Fruit fly (Drosophila melanogaster) whole organism, embryonic: Measurements from ENCODE around the gene Megf8.

Experiments
- Ada2b ChIP-seq: fragments of 200-800 bp; sonication (Bioruptor generic); IDR thresholded peaks from 2 replicates; pipeline ENCODE4 v1.3.6; 2022; ENCODE audit warnings: missing biosample characterization, missing genetic modification characterization
- Atf6 ChIP-seq: fragments of 200-800 bp; sonication (Bioruptor generic); IDR thresholded peaks from 2 replicates; pipeline ENCODE4 v1.3.6; 2022; ENCODE audit warnings: missing biosample characterization, missing genetic modification characterization
- Bdp1 ChIP-seq: fragments of 200-800 bp; sonication (Bioruptor generic); optimal IDR thresholded peaks from 3 replicates; lab custom pipeline; 2016; ENCODE audit warnings: missing biosample characterization, missing genetic modification characterization
- CG11695 ChIP-seq: fragments of 200-800 bp; sonication (Bioruptor generic); IDR thresholded peaks from 3 replicates; pipeline ENCODE4 v1.3.6; 2022; ENCODE audit warnings: missing biosample characterization, missing genetic modification characterization
- CG13287 ChIP-seq: fragments of 200-800 bp; sonication (Bioruptor generic); IDR thresholded peaks from 2 replicates; pipeline ENCODE4 v1.3.6; 2022; ENCODE audit warnings: missing biosample characterization, missing genetic modification characterization; ENCODE audit not compliant: partially characterized antibody
- CG15479 ChIP-seq: fragments of 200-800 bp; sonication (Bioruptor generic); optimal IDR thresholded peaks from 3 replicates; lab custom pipeline; 2019; ENCODE audit warnings: missing biosample characterization, mild to moderate bottlenecking, missing genetic modification characterization, moderate library complexity
- CG1603 ChIP-seq: fragments of 200-800 bp; sonication (Bioruptor generic); optimal IDR thresholded peaks from 2 replicates; lab custom pipeline; 2019; ENCODE audit warnings: missing biosample characterization, mild to moderate bottlenecking, missing genetic modification characterization, moderate library complexity
- CG17612 ChIP-seq: fragments of 200-800 bp; sonication (Bioruptor generic); IDR thresholded peaks from 2 replicates; pipeline ENCODE4 v1.3.6; 2022; ENCODE audit warnings: missing biosample characterization, missing genetic modification characterization
- CG2116 ChIP-seq: fragments of 200-800 bp; sonication (Bioruptor generic); optimal IDR thresholded peaks from 3 replicates; lab custom pipeline; 2018; ENCODE audit warnings: missing biosample characterization, mild to moderate bottlenecking, missing genetic modification characterization
- CG2678 ChIP-seq: fragments of 200-800 bp; sonication (Bioruptor generic); optimal IDR thresholded peaks from 3 replicates; lab custom pipeline; 2019; ENCODE audit warnings: missing biosample characterization, mild to moderate bottlenecking, missing genetic modification characterization, moderate library complexity
- CG3281 ChIP-seq: fragments of 200-800 bp; sonication (Bioruptor generic); optimal IDR thresholded peaks from 3 replicates; lab custom pipeline; 2017; ENCODE audit warnings: missing biosample characterization, mild to moderate bottlenecking, missing genetic modification characterization
- CG3847 ChIP-seq: fragments of 200-800 bp; sonication (Bioruptor generic); IDR thresholded peaks from 2 replicates; pipeline ENCODE4 v1.3.6; 2022; ENCODE audit warnings: missing biosample characterization, missing genetic modification characterization
- CG4328 ChIP-seq: fragments of 200-800 bp; sonication (Bioruptor generic); optimal IDR thresholded peaks from 3 replicates; lab custom pipeline; 2017; ENCODE audit warnings: missing biosample characterization, missing genetic modification reagents, missing genetic modification characterization
- CG43689 ChIP-seq: fragments of 200-800 bp; sonication (Bioruptor generic); IDR thresholded peaks from 2 replicates; pipeline ENCODE4 v1.3.6; 2022; ENCODE audit warnings: missing biosample characterization, missing genetic modification characterization
- CG4424 ChIP-seq: fragments of 200-800 bp; sonication (Bioruptor generic); optimal IDR thresholded peaks from 3 replicates; lab custom pipeline; 2016; ENCODE audit warnings: missing biosample characterization, missing genetic modification characterization
- CG6765 ChIP-seq: fragments of 200-800 bp; sonication (Bioruptor generic); optimal IDR thresholded peaks from 3 replicates; lab custom pipeline; 2017; ENCODE audit warnings: missing biosample characterization, mild to moderate bottlenecking, missing genetic modification characterization
- CG6854 ChIP-seq: fragments of 200-800 bp; sonication (Bioruptor generic); optimal IDR thresholded peaks from 3 replicates; lab custom pipeline; 2017; ENCODE audit warnings: missing biosample characterization, mild to moderate bottlenecking, missing genetic modification characterization
- CG7963 ChIP-seq: fragments of 200-800 bp; sonication (Bioruptor generic); IDR thresholded peaks from 3 replicates; pipeline ENCODE4 v1.3.6; 2022; ENCODE audit warnings: missing biosample characterization, missing genetic modification characterization; ENCODE audit not compliant: partially characterized antibody
- CG9932 ChIP-seq: fragments of 200-800 bp; sonication (Bioruptor generic); IDR thresholded peaks from 2 replicates; pipeline ENCODE4 v1.3.6; 2022; ENCODE audit warnings: missing biosample characterization, missing genetic modification characterization
- Dbx ChIP-seq: fragments of 200-800 bp; sonication (Bioruptor generic); IDR thresholded peaks from 3 replicates; pipeline ENCODE4 v1.3.6; 2022; ENCODE audit warnings: missing biosample characterization, missing genetic modification characterization
- Fer1 ChIP-seq: fragments of 200-800 bp; sonication (Bioruptor generic); optimal IDR thresholded peaks from 2 replicates; lab custom pipeline; 2017; ENCODE audit warnings: missing biosample characterization, mild to moderate bottlenecking, missing genetic modification characterization
- Hmr ChIP-seq: fragments of 200-800 bp; sonication (Bioruptor generic); optimal IDR thresholded peaks from 3 replicates; lab custom pipeline; 2017; ENCODE audit warnings: mild to moderate bottlenecking, missing biosample characterization, missing genetic modification reagents, missing genetic modification characterization
- Jarid2 ChIP-seq: fragments of 200-800 bp; sonication (Bioruptor generic); optimal IDR thresholded peaks from 3 replicates; lab custom pipeline; 2017; ENCODE audit warnings: mild to moderate bottlenecking, missing biosample characterization, missing genetic modification reagents, missing genetic modification characterization
- MTF-1 ChIP-seq: fragments of 200-800 bp; sonication (Bioruptor generic); optimal IDR thresholded peaks from 2 replicates; lab custom pipeline; 2018; ENCODE audit warnings: missing biosample characterization, mild to moderate bottlenecking, missing genetic modification characterization, borderline replicate concordance
- Med ChIP-seq: fragments of 200-800 bp; sonication (Bioruptor generic); peaks from one replicate; lab custom pipeline; 2016; ENCODE audit warnings: missing biosample characterization, missing genetic modification characterization, mild to moderate bottlenecking, inconsistent platforms, moderate library complexity
- NK7.1 ChIP-seq: fragments of 200-800 bp; sonication (Bioruptor generic); optimal IDR thresholded peaks from 3 replicates; lab custom pipeline; 2016; ENCODE audit warnings: missing biosample characterization, missing genetic modification characterization
- Sin3A ChIP-seq: fragments of >200 bp; optimal IDR thresholded peaks from 2 replicates; lab custom pipeline; 2018
- YL-1 ChIP-seq: fragments of 200-800 bp; sonication (Bioruptor generic); optimal IDR thresholded peaks from 3 replicates; lab custom pipeline; 2017; ENCODE audit warnings: missing biosample characterization, mild to moderate bottlenecking, missing genetic modification characterization
- amos ChIP-seq: fragments of 200-800 bp; sonication (Bioruptor generic); IDR thresholded peaks from 2 replicates; pipeline ENCODE4 v1.3.6; 2022; ENCODE audit warnings: missing biosample characterization, missing genetic modification characterization; ENCODE audit not compliant: partially characterized antibody
- ash1 ChIP-seq: fragments of 200-800 bp; sonication (Bioruptor generic); optimal IDR thresholded peaks from 2 replicates; lab custom pipeline; 2018; ENCODE audit warnings: missing biosample characterization, mild to moderate bottlenecking, missing genetic modification characterization
- bowl ChIP-seq: fragments of 200-800 bp; sonication (Bioruptor generic); IDR thresholded peaks from 2 replicates; pipeline ENCODE4 v1.3.6; 2022; ENCODE audit warnings: missing biosample characterization, missing genetic modification characterization
- cg ChIP-seq: fragments of 200-800 bp; sonication (Bioruptor generic); optimal IDR thresholded peaks from 3 replicates; lab custom pipeline; 2019; ENCODE audit warnings: missing biosample characterization, mild to moderate bottlenecking, missing genetic modification characterization, moderate library complexity
- en ChIP-seq: fragments of 200-800 bp; sonication (Bioruptor generic); optimal IDR thresholded peaks from 2 replicates; lab custom pipeline; 2016; ENCODE audit warnings: missing biosample characterization, missing genetic modification characterization
- exex ChIP-seq: fragments of 200-800 bp; sonication (Bioruptor generic); optimal IDR thresholded peaks from 4 replicates; lab custom pipeline; 2018; ENCODE audit warnings: missing biosample characterization, mild to moderate bottlenecking, missing genetic modification characterization, moderate library complexity
- gem ChIP-seq: fragments of 200-800 bp; sonication (Bioruptor generic); optimal IDR thresholded peaks from 2 replicates; lab custom pipeline; 2019; ENCODE audit warnings: missing biosample characterization, mild to moderate bottlenecking, missing genetic modification characterization, moderate library complexity
- grau ChIP-seq: fragments of 200-800 bp; optimal IDR thresholded peaks from 3 replicates; lab custom pipeline; 2019; ENCODE audit warnings: missing biosample characterization, mild to moderate bottlenecking, missing genetic modification characterization, moderate library complexity
- kni ChIP-seq: fragments of 200-800 bp; sonication (Bioruptor generic); optimal IDR thresholded peaks from 3 replicates; lab custom pipeline; 2017; ENCODE audit warnings: mild to moderate bottlenecking, missing biosample characterization, missing genetic modification reagents, missing genetic modification characterization
- lab ChIP-seq: fragments of 200-800 bp; sonication (Bioruptor generic); optimal IDR thresholded peaks from 3 replicates; lab custom pipeline; 2017; ENCODE audit warnings: missing biosample characterization, missing genetic modification characterization, mild to moderate bottlenecking, moderate library complexity, missing genetic modification reagents
- org-1 ChIP-seq: fragments of 200-800 bp; sonication (Bioruptor generic); optimal IDR thresholded peaks from 2 replicates; lab custom pipeline; 2017; ENCODE audit warnings: missing biosample characterization, missing genetic modification characterization
- pzg ChIP-seq: fragments of 200-800 bp; sonication (Bioruptor generic); optimal IDR thresholded peaks from 3 replicates; lab custom pipeline; 2018; ENCODE audit warnings: missing biosample characterization, mild to moderate bottlenecking, missing genetic modification characterization, moderate library complexity
- ro ChIP-seq: fragments of 200-800 bp; sonication (Bioruptor generic); IDR thresholded peaks from 2 replicates; pipeline ENCODE4 v1.3.6; 2022; ENCODE audit warnings: missing biosample characterization, missing genetic modification characterization
- sd ChIP-seq: fragments of 200-800 bp; sonication (Bioruptor generic); optimal IDR thresholded peaks from 3 replicates; lab custom pipeline; 2018; ENCODE audit warnings: missing biosample characterization, mild to moderate bottlenecking, missing genetic modification characterization, moderate library complexity
- sens-2 ChIP-seq: fragments of 200-800 bp; sonication (Bioruptor generic); IDR thresholded peaks from 2 replicates; pipeline ENCODE4 v1.3.6; 2022; ENCODE audit warnings: missing biosample characterization, missing genetic modification characterization
- tll ChIP-seq, 2 experiments: fragments of 200-800 bp in 1 of 2; fragments of >200 bp in 1 of 2; sonication (Bioruptor generic) in 1 of 2; optimal IDR thresholded peaks; 2 replicates each; lab custom pipeline; 2017 to 2019; ENCODE audit warnings: missing biosample characterization in 2 of 2, missing genetic modification characterization in 2 of 2, mild to moderate bottlenecking in 1 of 2, moderate library complexity in 1 of 2
- tna ChIP-seq: fragments of 200-800 bp; sonication (Bioruptor generic); IDR thresholded peaks from 2 replicates; pipeline ENCODE4 v1.3.6; 2022; ENCODE audit warnings: missing biosample characterization, missing genetic modification characterization; ENCODE audit not compliant: partially characterized antibody
- vvl ChIP-seq: fragments of 200-800 bp; sonication (Bioruptor generic); IDR thresholded peaks from 2 replicates; pipeline ENCODE4 v1.3.6; 2022; ENCODE audit warnings: missing biosample characterization, missing genetic modification characterization
- zen ChIP-seq: fragments of 200-800 bp; sonication (Bioruptor generic); optimal IDR thresholded peaks from 3 replicates; lab custom pipeline; 2018; ENCODE audit warnings: missing biosample characterization, mild to moderate bottlenecking, missing genetic modification characterization, moderate library complexity
- zfh2 ChIP-seq: fragments of 200-800 bp; sonication (Bioruptor generic); optimal IDR thresholded peaks from 2 replicates; lab custom pipeline; 2016; ENCODE audit warnings: missing biosample characterization, missing genetic modification characterization

Gene Megf8

DNA sequence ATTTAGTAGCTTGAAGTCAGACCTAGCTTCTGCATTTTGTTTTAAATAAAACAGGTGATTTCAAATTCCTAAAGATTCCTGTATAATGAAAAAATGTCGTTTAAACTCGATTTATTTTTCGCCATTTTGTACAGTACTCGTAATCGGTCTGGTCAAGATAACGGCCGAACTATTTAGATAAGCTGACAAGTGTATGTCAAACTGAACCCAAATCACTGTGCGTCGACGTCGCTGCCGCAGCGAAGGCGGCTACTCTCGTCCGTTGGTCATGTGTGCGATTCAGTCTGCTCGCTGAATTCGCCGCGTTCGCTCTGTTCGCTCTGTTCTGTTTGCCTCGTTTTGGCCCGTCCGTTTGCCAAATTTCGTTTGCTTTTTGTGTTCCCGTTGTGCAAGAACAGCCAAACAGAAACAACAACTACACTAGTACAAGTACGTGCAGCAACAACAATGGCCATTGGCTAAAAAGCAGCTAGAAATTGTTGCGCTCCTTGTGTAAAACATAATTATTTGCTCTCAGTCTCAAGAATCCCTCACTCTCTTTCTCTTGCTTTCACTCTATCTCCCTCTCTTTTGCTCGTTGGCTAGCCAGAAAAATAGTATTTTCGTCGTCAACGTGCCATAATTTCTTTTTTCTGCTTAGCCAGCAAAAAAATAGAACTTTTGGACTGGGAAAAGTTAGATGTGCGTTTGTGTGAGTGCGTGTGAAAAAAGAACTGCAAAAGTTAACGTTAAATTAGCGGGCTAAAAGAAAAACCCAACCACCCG, 44.9 kb downstream of the Megf8 start:
- TF ChIP-seq ash1 (peak; percentile 29), tna (no peak), Fer1 (GFP tag; lab: Kevin White, UChicago) (peak; percentile 26), CG6854 (GFP tag; lab: Kevin White, UChicago) (peak; percentile 27), CG11695 (0 out of 3 replicates have a peak, but pooled peaks have one; percentile 36), sd (tag; lab: Kevin White, UChicago) (peak; percentile 43), sens-2 (GFP tag; lab: Robert Waterston, UW) (0 out of 2 replicates have a peak, but pooled peaks have one; percentile 30), NK7.1 (GFP tag; lab: Kevin White, UChicago) (no peak), CG1603 (tag; lab: Kevin White, UChicago) (peak; percentile 29), zen (tag; lab: Kevin White, UChicago) (peak; percentile 5), CG15479 (GFP tag; lab: Kevin White, UChicago) (peak; percentile 83), tll (GFP tag; optimal IDR thresholded peaks at IDR 0.05; lab: Kevin White, UChicago) (peak in 1 of 2 experiments; percentile 21), CG9932 (GFP tag; lab: Robert Waterston, UW) (peak; percentile 27; the same call in 1 of the 2 replicates), vvl (GFP tag; lab: Robert Waterston, UW) (peak; percentile 9; the same call in 1 of the 2 replicates), lab (GFP tag; lab: Kevin White, UChicago) (peak; percentile 51), CG2678 (peak; percentile 17), kni (GFP tag; lab: Kevin White, UChicago) (peak; percentile 22), CG7963 (GFP tag; lab: Robert Waterston, UW) (no peak), pzg (no peak), MTF-1 (GFP tag; lab: Kevin White, UChicago) (no peak), CG43689 (GFP tag; lab: Robert Waterston, UW) (no peak), Bdp1 (GFP tag; lab: Kevin White, UChicago) (no peak), CG2116 (no peak), CG13287 (peak; percentile 45), Jarid2 (GFP tag; lab: Kevin White, UChicago) (peak; percentile 72), zfh2 (GFP tag; lab: Kevin White, UChicago) (peak; percentile 6), CG6765 (GFP tag; lab: Kevin White, UChicago) (peak; percentile 45), bowl (GFP tag; lab: Robert Waterston, UW) (no peak), Dbx (GFP tag; lab: Robert Waterston, UW) (peak; percentile 26; the same call in 1 of the 3 replicates), CG3847 (no peak), en (no peak), CG3281 (GFP tag; lab: Kevin White, UChicago) (peak; percentile 26), ro (GFP tag; lab: Robert Waterston, UW) (no peak), CG17612 (GFP tag; lab: Robert Waterston, UW) (no peak), grau (tag; lab: Kevin White, UChicago) (peak; percentile 22), Hmr (GFP tag; lab: Kevin White, UChicago) (peak; percentile 39), Med (GFP tag; lab: Kevin White, UChicago) (peak; percentile 86), amos (peak; percentile 23; the same call in 1 of the 2 replicates), Sin3A (lab: Kevin White, UChicago) (no peak), gem (tag; lab: Kevin White, UChicago) (peak; percentile 22), Atf6 (GFP tag; lab: Robert Waterston, UW) (peak; percentile 49; the same call in 1 of the 2 replicates), Ada2b (GFP tag; lab: Robert Waterston, UW) (no peak), exex (tag; lab: Kevin White, UChicago) (peak; percentile 84), CG4328 (GFP tag; lab: Kevin White, UChicago) (no peak), org-1 (GFP tag; lab: Kevin White, UChicago) (no peak), cg (peak; percentile 3), YL-1 (GFP tag; lab: Kevin White, UChicago) (no peak), CG4424 (no peak)
